Worm (Caenorhabditis elegans) whole organism, L2 larva: ENCODE data around the gene gnrr-6.

Experiments used
- Y55F3AM.14 ChIP-seq: fragments of 200-800 bp; sonication (Bioruptor generic); optimal IDR thresholded peaks from 2 replicates; lab custom pipeline; 2018; ENCODE audit warnings: mild to moderate bottlenecking, missing genetic modification characterization, missing compliant biosample characterization
- nhr-11 ChIP-seq: fragments of 150-350 bp; optimal IDR thresholded peaks from 2 replicates; lab custom pipeline; 2014; ENCODE audit warnings: missing biosample characterization, missing genetic modification characterization
- nhr-12 ChIP-seq: fragments of 150-350 bp; optimal IDR thresholded peaks from 2 replicates; lab custom pipeline; 2014; ENCODE audit warnings: missing biosample characterization, missing genetic modification characterization
- skn-1 ChIP-seq: sonication (generic microtip); optimal IDR thresholded peaks from 2 replicates; lab custom pipeline; 2017; ENCODE audit warnings: missing biosample characterization, missing genetic modification characterization

DNA sequence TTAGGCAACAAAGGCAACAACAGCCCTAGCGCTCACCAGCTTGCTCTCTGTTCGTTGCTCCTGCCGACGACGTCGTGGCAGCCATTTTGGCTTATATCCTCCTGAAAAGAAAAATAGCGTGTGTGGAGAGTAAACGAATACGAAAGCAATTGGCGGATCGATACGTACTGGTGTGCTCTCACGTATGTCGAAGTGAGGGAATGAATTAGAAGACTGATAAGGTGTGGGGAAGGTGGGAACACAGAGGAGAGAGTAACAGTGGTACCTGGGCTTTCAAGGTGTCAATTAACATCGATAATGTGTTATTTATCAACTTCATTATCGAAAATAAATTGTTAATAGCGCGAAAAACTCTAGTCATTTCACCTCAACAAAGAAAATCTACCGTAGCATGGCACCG, 30.1 kb downstream of the gnrr-6 start, which contains the start of gene C34F6.5:
- TF ChIP-seq nhr-11 (tag; lab: Kevin White, UChicago): no peak
- TF ChIP-seq Y55F3AM.14 (GFP tag; lab: Kevin White, UChicago): no peak
- TF ChIP-seq skn-1 (tag; lab: Kevin White, UChicago): no peak
- TF ChIP-seq nhr-12 (tag; lab: Kevin White, UChicago): no peak
